Fruit fly (Drosophila melanogaster): Measurements from ENCODE around the gene rump.
A peak's percentile ranks its signal among the peaks of the same experiment; 100 is the strongest.

The rump gene

DNA sequence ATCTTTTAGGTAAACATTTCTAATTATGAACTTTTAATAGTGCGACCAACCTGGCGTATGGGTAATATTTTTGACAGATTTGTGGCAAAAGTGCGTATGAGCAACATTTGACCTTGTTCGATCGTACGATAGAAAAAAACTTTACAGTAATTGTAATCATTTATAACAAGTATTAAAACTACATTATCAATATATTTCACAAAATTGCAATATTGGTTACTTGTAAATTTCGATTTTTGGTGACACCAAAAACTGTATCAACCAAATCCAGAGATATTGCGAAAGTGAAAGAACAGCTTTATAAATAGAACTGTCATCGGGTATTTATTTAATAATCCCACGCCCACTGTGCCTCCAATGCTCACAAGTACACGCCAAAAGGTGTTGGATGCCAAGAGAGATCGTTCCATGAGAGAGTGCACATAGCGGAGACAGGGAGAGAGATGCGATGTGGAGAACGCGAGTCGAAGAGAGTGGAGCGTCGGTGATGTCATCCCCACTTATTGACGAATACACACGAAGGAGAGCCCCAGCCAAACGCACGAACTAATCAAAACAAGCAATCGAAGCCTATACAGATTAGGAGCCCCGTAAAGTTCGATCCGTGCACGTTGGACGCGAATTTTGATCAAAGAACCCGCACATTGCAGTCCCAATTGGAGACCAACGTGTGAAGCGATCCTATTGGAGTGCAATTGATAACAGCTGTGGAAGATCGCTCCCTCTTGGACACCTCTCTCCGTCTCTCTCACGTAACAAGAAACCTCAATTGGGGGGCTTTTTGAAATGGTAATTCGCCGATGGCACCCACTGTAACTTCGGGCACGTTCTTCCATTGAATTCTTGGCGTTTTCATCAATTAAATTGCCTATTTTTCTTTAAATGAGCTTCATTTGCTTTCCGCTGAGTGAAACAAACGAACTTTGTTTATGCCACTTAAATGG lies 23.3 kb upstream of the rump start (continued):
- TF ChIP-seq bcd (GFP tag; optimal IDR thresholded peaks at IDR 0.05): peak; percentile 97
- TF ChIP-seq zen (tag; optimal IDR thresholded peaks at IDR 0.05): peak; percentile 72
- peak; percentile 87; the same call in 2 of the 3 replicates for TF ChIP-seq so (GFP tag; IDR thresholded peaks at IDR 0.05)
- 0 out of 2 replicates have a peak, but pooled peaks have one; percentile 1 for TF ChIP-seq CG42726 (GFP tag; IDR thresholded peaks at IDR 0.05; ENCODE audit: partially characterized antibody)
- TF ChIP-seq Scr (GFP tag; IDR thresholded peaks at IDR 0.05; ENCODE audit: partially characterized antibody): 0 out of 2 replicates have a peak, but pooled peaks have one; percentile 22
- peak; percentile 87 for TF ChIP-seq jigr1 (GFP tag; IDR thresholded peaks at IDR 0.05)
- TF ChIP-seq CG10565 (GFP tag; optimal IDR thresholded peaks at IDR 0.05): peak; percentile 63
- TF ChIP-seq Hey (tag; optimal IDR thresholded peaks at IDR 0.05): peak; percentile 65
- peak; percentile 92 for TF ChIP-seq jing (GFP tag; optimal IDR thresholded peaks at IDR 0.05)
- peak; percentile 93 for TF ChIP-seq sug (tag; optimal IDR thresholded peaks at IDR 0.05)
- TF ChIP-seq nom (GFP tag; optimal IDR thresholded peaks at IDR 0.05): peak; percentile 87
- TF ChIP-seq ato (GFP tag; IDR thresholded peaks at IDR 0.05; ENCODE audit: partially characterized antibody): no peak
- TF ChIP-seq fd96Cb (tag; optimal IDR thresholded peaks at IDR 0.05): peak; percentile 94
- peak; percentile 84 for TF ChIP-seq Aef1 (GFP tag; IDR thresholded peaks at IDR 0.05)
- TF ChIP-seq Gug (GFP tag; IDR thresholded peaks at IDR 0.05): peak; percentile 88
- TF ChIP-seq trem (tag; optimal IDR thresholded peaks at IDR 0.05): peak; percentile 82
- peak; percentile 99 for TF ChIP-seq CG18262 (tag; optimal IDR thresholded peaks at IDR 0.05)
- TF ChIP-seq CHES-1-like (GFP tag; optimal IDR thresholded peaks at IDR 0.05): peak; percentile 92
- peak; percentile 99 for TF ChIP-seq CG7556 (GFP tag; optimal IDR thresholded peaks at IDR 0.05)
- peak; percentile 92 for TF ChIP-seq Nf-YC (tag; optimal IDR thresholded peaks at IDR 0.05)
- peak; percentile 87 for TF ChIP-seq Antp (GFP tag; optimal IDR thresholded peaks at IDR 0.05)
- peak; percentile 82 for TF ChIP-seq CG8944 (GFP tag; optimal IDR thresholded peaks at IDR 0.05)
- TF ChIP-seq dm (GFP tag; optimal IDR thresholded peaks at IDR 0.05): peak; percentile 74
- peak; percentile 98 for TF ChIP-seq odd (GFP tag; optimal IDR thresholded peaks at IDR 0.05)
- TF ChIP-seq zfh1 (GFP tag; IDR thresholded peaks at IDR 0.05): peak; percentile 83
- peak; percentile 92 for TF ChIP-seq CG32532 (GFP tag; IDR thresholded peaks at IDR 0.05)
- no peak for TF ChIP-seq amos (GFP tag; IDR thresholded peaks at IDR 0.05; ENCODE audit: partially characterized antibody)
- no peak; the same call in 2 of the 3 replicates for TF ChIP-seq CG2199 (GFP tag; IDR thresholded peaks at IDR 0.05)
- peak; percentile 80 for TF ChIP-seq CG11085 (GFP tag; IDR thresholded peaks at IDR 0.05)
- peak; percentile 95 for TF ChIP-seq cwo (GFP tag; optimal IDR thresholded peaks at IDR 0.05)
- TF ChIP-seq CG17912 (GFP tag; optimal IDR thresholded peaks at IDR 0.05): peak; percentile 75
- peak; percentile 69 for TF ChIP-seq CG4617 (GFP tag; optimal IDR thresholded peaks at IDR 0.05; ENCODE audit: borderline replicate concordance)
- TF ChIP-seq pho (GFP tag; optimal IDR thresholded peaks at IDR 0.05): peak; percentile 95
- no peak; the same call in 1 of the 2 replicates for TF ChIP-seq CG13287 (GFP tag; IDR thresholded peaks at IDR 0.05; ENCODE audit: partially characterized antibody)
- 0 out of 2 replicates have a peak, but pooled peaks have one; percentile 35 for TF ChIP-seq aop (GFP tag; IDR thresholded peaks at IDR 0.05)
- no peak for TF ChIP-seq usp (GFP tag; optimal IDR thresholded peaks at IDR 0.05)
- peak; percentile 98 for TF ChIP-seq CG13296 (GFP tag; optimal IDR thresholded peaks at IDR 0.05)
- peak; percentile 72 for TF ChIP-seq HLH3B (GFP tag; IDR thresholded peaks at IDR 0.05)
- TF ChIP-seq ftz-f1 (GFP tag; optimal IDR thresholded peaks at IDR 0.05): peak; percentile 50
- TF ChIP-seq ro (GFP tag; IDR thresholded peaks at IDR 0.05): peak; percentile 82; the same call in 1 of the 2 replicates
- TF ChIP-seq CG14441 (GFP tag; IDR thresholded peaks at IDR 0.05): peak; percentile 77; the same call in 1 of the 2 replicates
- peak; percentile 86 for TF ChIP-seq HmgZ (tag; optimal IDR thresholded peaks at IDR 0.05)
- TF ChIP-seq vvl (GFP tag; IDR thresholded peaks at IDR 0.05): peak; percentile 88
- TF ChIP-seq chn (GFP tag; optimal IDR thresholded peaks at IDR 0.05): peak; percentile 89
- TF ChIP-seq gem (tag; optimal IDR thresholded peaks at IDR 0.05): peak; percentile 98
- TF ChIP-seq Doc2 (GFP tag; IDR thresholded peaks at IDR 0.05): peak; percentile 72
- TF ChIP-seq toy (GFP tag; IDR thresholded peaks at IDR 0.05): peak; percentile 58
- TF ChIP-seq CG17361 (GFP tag; IDR thresholded peaks at IDR 0.05): peak; percentile 99
